Worm (Caenorhabditis elegans) whole organism, L1 larva: Measurements from ENCODE around the gene eri-9.

Experiments used
- lir-3 ChIP-seq: sonication (generic microtip); optimal IDR thresholded peaks from 2 replicates; lab custom pipeline; 2016; ENCODE audit warnings: mild to moderate bottlenecking, missing genetic modification characterization, moderate library complexity, missing compliant biosample characterization; ENCODE audit not compliant: poor library complexity
- nhr-77 ChIP-seq: fragments of 150-350 bp; optimal IDR thresholded peaks from 2 replicates; lab custom pipeline; 2014; ENCODE audit warnings: missing biosample characterization, missing genetic modification characterization

ce11 chrIII:4962393-4962792 lies 30.1 kb downstream of the eri-9 start, which contains the start of gene vps-22:
- TF ChIP-seq lir-3 (tag; lab: Kevin White, UChicago) (no peak), nhr-77 (tag; lab: Kevin White, UChicago) (no peak)
